Worm (Caenorhabditis elegans) whole organism, midembryonic: Measurements from ENCODE around the gene ZK643.6.

Source experiments
- cog-1 ChIP-seq: sonication (generic microtip); optimal IDR thresholded peaks from 2 replicates; lab custom pipeline; 2016; ENCODE audit warnings: missing genetic modification characterization, missing compliant biosample characterization
- med-1 ChIP-seq: sonication (generic microtip); optimal IDR thresholded peaks from 2 replicates; lab custom pipeline; 2017; ENCODE audit warnings: missing genetic modification characterization, mild to moderate bottlenecking, missing compliant biosample characterization, antibody characterized with exemption, missing genetic modification reagents; ENCODE audit not compliant: insufficient read depth
- tab-1 ChIP-seq: fragments of 200-800 bp; sonication (Bioruptor generic); IDR thresholded peaks from 2 replicates; pipeline ENCODE4 v1.3.6; 2022; ENCODE audit warnings: missing genetic modification characterization, missing compliant biosample characterization
- ztf-29 ChIP-seq: fragments of 200-800 bp; sonication (Bioruptor generic); IDR thresholded peaks from 2 replicates; pipeline ENCODE4 v1.3.6; 2022; ENCODE audit warnings: missing genetic modification reagents, missing genetic modification characterization, missing compliant biosample characterization

DNA sequence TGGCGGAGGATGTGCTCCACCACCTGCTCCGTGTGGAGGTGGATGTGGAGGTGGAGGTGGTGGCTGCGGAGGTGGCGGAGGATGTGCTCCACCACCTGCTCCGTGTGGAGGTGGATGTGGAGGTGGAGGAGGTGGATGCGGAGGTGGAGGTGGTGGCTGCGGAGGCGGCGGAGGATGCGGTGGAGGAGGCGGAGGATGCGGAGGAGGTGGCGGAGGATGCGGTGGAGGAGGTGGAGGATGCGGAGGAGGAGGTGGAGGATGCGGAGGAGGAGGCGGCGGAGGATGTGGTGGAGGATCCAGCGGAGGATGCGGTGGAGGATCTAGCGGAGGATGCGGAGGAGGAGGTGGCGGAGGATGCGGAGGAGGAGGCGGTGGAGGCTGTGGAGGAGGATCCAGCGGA, 1.9 kb upstream of the ZK643.6 start:
- TF ChIP-seq ztf-29 (GFP tag; lab: Robert Waterston, UW) (no peak), tab-1 (GFP tag; lab: Robert Waterston, UW) (no peak), med-1 (GFP tag; lab: Kevin White, UChicago) (no peak), cog-1 (tag; lab: Kevin White, UChicago) (no peak)
